Worm (Caenorhabditis elegans): Measurements from ENCODE around the gene str-92.

Gene str-92

ce11 chrV:17705814-17706213 is 29.4 kb upstream of the str-92 start, which contains the start of gene W06D12.6:
TSS of gene W06D12.6 (plus strand) at chrV:17706114.
- no peak for TF ChIP-seq nhr-232 (tag; optimal IDR thresholded peaks at IDR 0.05)
- no peak for TF ChIP-seq ahr-1 (tag; optimal IDR thresholded peaks at IDR 0.05)
- no peak for TF ChIP-seq sox-4 (tag; optimal IDR thresholded peaks at IDR 0.05)
- TF ChIP-seq nhr-11 (tag; optimal IDR thresholded peaks at IDR 0.05): no peak
- TF ChIP-seq C08G9.2 (tag; optimal IDR thresholded peaks at IDR 0.05): no peak
- TF ChIP-seq unc-42 (tag; optimal IDR thresholded peaks at IDR 0.05): no peak
- no peak for TF ChIP-seq hlh-15 (tag; optimal IDR thresholded peaks at IDR 0.05)
- TF ChIP-seq ttx-3 (tag; optimal IDR thresholded peaks at IDR 0.05): no peak
- no peak for TF ChIP-seq ets-4 (tag; optimal IDR thresholded peaks at IDR 0.05)
- no peak for TF ChIP-seq ceh-34 (tag; optimal IDR thresholded peaks at IDR 0.05)
- no peak for TF ChIP-seq ceh-45 (GFP tag; IDR thresholded peaks at IDR 0.05)
- TF ChIP-seq C38D4.7 (GFP tag; optimal IDR thresholded peaks at IDR 0.05): no peak
- no peak for TF ChIP-seq K02D7.2 (tag; optimal IDR thresholded peaks at IDR 0.05)
- no peak for TF ChIP-seq tbx-7 (tag; optimal IDR thresholded peaks at IDR 0.05)
- TF ChIP-seq ceh-31 (tag; optimal IDR thresholded peaks at IDR 0.05): no peak
- no peak for TF ChIP-seq ceh-19 (GFP tag; optimal IDR thresholded peaks at IDR 0.05)
- no peak for TF ChIP-seq T23F11.4 (GFP tag; optimal IDR thresholded peaks at IDR 0.05)
- no peak for TF ChIP-seq pros-1 (tag; optimal IDR thresholded peaks at IDR 0.05)
- no peak for TF ChIP-seq sox-2 (GFP tag; IDR thresholded peaks at IDR 0.05)

ce11 chrV:17700728-17701262 is 24.3 kb upstream of the str-92 start, which contains the start of the genes Y26G10.5 and srh-32:
TSS of gene Y26G10.5 (minus strand) at chrV:17700828.
TSS of gene srh-32 (plus strand) at chrV:17701212.
- TF ChIP-seq hlh-8 (tag; optimal IDR thresholded peaks at IDR 0.05) (no peak), gmeb-2 (tag; optimal IDR thresholded peaks at IDR 0.05) (no peak), ceh-19 (GFP tag; optimal IDR thresholded peaks at IDR 0.05) (no peak), ceh-34 (tag; optimal IDR thresholded peaks at IDR 0.05) (no peak), npax-4 (tag; optimal IDR thresholded peaks at IDR 0.05) (no peak), lin-11 (tag; optimal IDR thresholded peaks at IDR 0.05) (no peak), hlh-30 (tag; optimal IDR thresholded peaks at IDR 0.05; ENCODE audit: insufficient read depth) (no peak), dve-1 (tag; optimal IDR thresholded peaks at IDR 0.05) (no peak), F13H6.1 (tag; optimal IDR thresholded peaks at IDR 0.05) (no peak), unc-42 (tag; optimal IDR thresholded peaks at IDR 0.05) (no peak), tbx-2 (tag; optimal IDR thresholded peaks at IDR 0.05) (no peak), ttx-3 (tag; optimal IDR thresholded peaks at IDR 0.05) (no peak), mec-3 (tag; optimal IDR thresholded peaks at IDR 0.05; ENCODE audit: borderline replicate concordance) (no peak), ztf-16 (tag; optimal IDR thresholded peaks at IDR 0.05) (no peak), unc-86 (tag; optimal IDR thresholded peaks at IDR 0.05) (no peak), tbx-7 (tag; optimal IDR thresholded peaks at IDR 0.05) (no peak), ceh-48 (tag; optimal IDR thresholded peaks at IDR 0.05) (no peak), nhr-232 (tag; optimal IDR thresholded peaks at IDR 0.05) (no peak), hlh-13 (GFP tag; optimal IDR thresholded peaks at IDR 0.05) (no peak), ama-1 (optimal IDR thresholded peaks at IDR 0.05) (no peak)

DNA sequence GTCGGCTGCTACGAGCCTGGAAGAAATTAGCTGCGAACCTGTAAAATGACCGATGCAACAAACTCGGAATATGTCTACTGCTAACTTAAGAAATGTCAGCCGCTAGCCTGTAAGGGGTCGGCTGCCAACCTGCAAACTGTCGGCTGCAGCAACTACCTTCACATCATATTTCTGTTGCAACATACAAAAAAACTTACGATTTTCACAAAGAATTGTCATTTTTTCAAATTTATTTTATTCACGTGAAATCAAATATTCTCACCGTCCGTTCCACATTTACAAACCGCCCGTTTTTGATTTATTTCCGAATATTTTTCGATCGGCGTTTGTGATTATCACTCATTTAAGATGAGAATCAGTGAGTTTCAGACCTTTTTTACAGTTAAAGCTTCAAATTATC is 23.2 kb upstream of the str-92 start, which contains the start of gene Y26G10.6:
Gene Y26G10.6, plus strand, starts transcription at position 301 of the 400 bp plus-strand sequence.
- TF ChIP-seq zip-5 (tag; optimal IDR thresholded peaks at IDR 0.05) (no peak), hlh-8 (tag; optimal IDR thresholded peaks at IDR 0.05) (no peak), fkh-10 (GFP tag; optimal IDR thresholded peaks at IDR 0.05) (no peak), ref-2 (tag; optimal IDR thresholded peaks at IDR 0.05) (no peak), npax-4 (tag; optimal IDR thresholded peaks at IDR 0.05) (no peak), pros-1 (tag; optimal IDR thresholded peaks at IDR 0.05) (no peak), sdc-2 (tag; optimal IDR thresholded peaks at IDR 0.05) (no peak), pqm-1 (tag; optimal IDR thresholded peaks at IDR 0.05) (no peak), fax-1 (tag; optimal IDR thresholded peaks at IDR 0.05) (no peak), odd-2 (tag; optimal IDR thresholded peaks at IDR 0.05) (no peak), ceh-2 (tag; optimal IDR thresholded peaks at IDR 0.05) (no peak), C08G9.2 (tag; optimal IDR thresholded peaks at IDR 0.05) (no peak)

Data from whole organism, late embryonic.